Worm (Caenorhabditis elegans): Measurements from ENCODE around the gene sru-35.

The sru-35 gene

ce11 chrIV:8790144-8790543 lies at the start of gene sru-35:
sru-35 (minus strand) TSS chrIV:8790244.
- no peak for TF ChIP-seq cnd-1 (tag; optimal IDR thresholded peaks at IDR 0.05)
- TF ChIP-seq nhr-76 (tag; optimal IDR thresholded peaks at IDR 0.05), result no peak
- no peak for TF ChIP-seq unc-39 (tag; optimal IDR thresholded peaks at IDR 0.05)
- TF ChIP-seq ceh-43 (GFP tag; optimal IDR thresholded peaks at IDR 0.05), result no peak
- no peak for TF ChIP-seq zip-8 (tag; optimal IDR thresholded peaks at IDR 0.05)
- no peak for TF ChIP-seq pha-4 (tag; optimal IDR thresholded peaks at IDR 0.05)
- TF ChIP-seq elt-3 (tag; optimal IDR thresholded peaks at IDR 0.05), result no peak
- no peak for TF ChIP-seq nhr-28 (tag; optimal IDR thresholded peaks at IDR 0.05)
- no peak for TF ChIP-seq lsy-2 (tag; optimal IDR thresholded peaks at IDR 0.05)
- no peak for TF ChIP-seq sem-2 (GFP tag; optimal IDR thresholded peaks at IDR 0.05)
- no peak for TF ChIP-seq ztf-11 (tag; optimal IDR thresholded peaks at IDR 0.05)
- TF ChIP-seq sptf-1 (tag; optimal IDR thresholded peaks at IDR 0.05), result no peak
- TF ChIP-seq bed-3 (GFP tag; optimal IDR thresholded peaks at IDR 0.05), result no peak
- no peak for TF ChIP-seq lin-32 (GFP tag; optimal IDR thresholded peaks at IDR 0.05)
- no peak for TF ChIP-seq nhr-237 (tag; optimal IDR thresholded peaks at IDR 0.05)
- no peak for TF ChIP-seq lin-13 (tag; optimal IDR thresholded peaks at IDR 0.05)

- no peak for TF ChIP-seq elt-3 (tag; optimal IDR thresholded peaks at IDR 0.05)
- TF ChIP-seq sptf-1 (tag; optimal IDR thresholded peaks at IDR 0.05), result no peak
- TF ChIP-seq sem-2 (GFP tag; optimal IDR thresholded peaks at IDR 0.05), result no peak
- no peak for TF ChIP-seq hlh-1 (tag; optimal IDR thresholded peaks at IDR 0.05)
- no peak for TF ChIP-seq flh-1 (GFP tag; optimal IDR thresholded peaks at IDR 0.05)
- no peak for TF ChIP-seq ceh-83 (GFP tag; optimal IDR thresholded peaks at IDR 0.05)
These were observed 40.5 kb upstream of the sru-35 start, which contains the start of gene T28C6.8 for ce11 chrIV:8830591-8830990. T28C6.8 (minus strand) TSS chrIV:8830727.

DNA sequence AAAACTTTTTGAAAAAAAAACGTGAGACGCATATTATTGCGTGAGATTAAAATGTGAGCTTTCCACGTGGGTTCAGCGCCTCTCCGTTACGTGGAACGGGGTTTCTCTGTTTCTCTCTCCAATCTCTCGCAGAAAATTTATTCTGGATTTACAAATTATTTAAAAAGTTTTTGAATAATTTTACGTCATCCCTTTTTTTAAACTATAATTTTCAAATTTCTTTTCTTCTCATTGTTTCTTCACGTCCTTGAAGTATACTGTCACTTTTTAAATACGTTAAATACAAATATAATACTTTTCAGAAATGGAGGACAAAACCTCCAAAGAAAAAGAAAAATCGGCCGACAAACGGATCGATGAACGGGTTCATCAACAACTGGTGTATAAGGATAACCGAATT lies 37.5 kb upstream of the sru-35 start, which contains the start of gene T28C6.7:
Gene T28C6.7 (plus strand): TSS at position 301 of the 400 bp plus-strand sequence.
- TF ChIP-seq unc-39 (tag; optimal IDR thresholded peaks at IDR 0.05), result no peak
- TF ChIP-seq unc-120 (tag; optimal IDR thresholded peaks at IDR 0.05; ENCODE audit: poor library complexity, severe bottlenecking), result no peak
- TF ChIP-seq tbx-8 (GFP tag; optimal IDR thresholded peaks at IDR 0.05), result no peak
- TF ChIP-seq blmp-1 (tag; optimal IDR thresholded peaks at IDR 0.05), result no peak
- TF ChIP-seq nhr-28 (tag; optimal IDR thresholded peaks at IDR 0.05), result no peak
- no peak for TF ChIP-seq mab-5 (tag; optimal IDR thresholded peaks at IDR 0.05)
- no peak for TF ChIP-seq nhr-2 (tag; optimal IDR thresholded peaks at IDR 0.05)
- no peak for TF ChIP-seq nhr-76 (tag; optimal IDR thresholded peaks at IDR 0.05)
- TF ChIP-seq flh-1 (GFP tag; optimal IDR thresholded peaks at IDR 0.05), result no peak
- TF ChIP-seq zip-8 (tag; optimal IDR thresholded peaks at IDR 0.05), result no peak
- TF ChIP-seq lin-13 (tag; optimal IDR thresholded peaks at IDR 0.05), result no peak
- no peak for TF ChIP-seq ceh-43 (GFP tag; optimal IDR thresholded peaks at IDR 0.05)

DNA sequence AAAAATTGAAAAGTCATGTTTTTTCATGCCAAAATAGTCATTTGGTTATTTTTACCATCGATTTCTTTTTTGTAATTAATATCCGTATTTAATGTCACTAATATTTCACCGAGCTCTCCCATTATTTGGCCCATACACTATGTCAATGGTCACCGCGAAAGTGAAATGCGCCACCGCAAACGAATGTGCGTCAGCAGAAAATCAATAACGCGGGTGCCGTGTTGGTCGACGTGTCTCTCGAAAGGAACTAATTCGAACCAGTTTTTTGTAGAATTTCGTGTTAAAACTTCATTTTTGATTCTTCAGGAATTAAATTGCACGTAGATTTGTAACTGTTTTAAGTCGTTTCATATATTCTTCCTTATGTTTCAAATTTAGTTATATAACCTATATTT lies 36.6 kb upstream of the sru-35 start:
- TF ChIP-seq unc-120 (tag; optimal IDR thresholded peaks at IDR 0.05; ENCODE audit: poor library complexity, severe bottlenecking) (peak; percentile 9), lsy-2 (tag; optimal IDR thresholded peaks at IDR 0.05) (no peak), ztf-11 (tag; optimal IDR thresholded peaks at IDR 0.05) (no peak), mep-1 (tag; optimal IDR thresholded peaks at IDR 0.05) (no peak)

ce11 chrIV:8825997-8826605 lies 36.1 kb upstream of the sru-35 start:
- TF ChIP-seq mab-5 (tag; optimal IDR thresholded peaks at IDR 0.05) (no peak), nhr-2 (tag; optimal IDR thresholded peaks at IDR 0.05) (no peak), blmp-1 (tag; optimal IDR thresholded peaks at IDR 0.05) (no peak), cnd-1 (tag; optimal IDR thresholded peaks at IDR 0.05) (no peak), zip-8 (tag; optimal IDR thresholded peaks at IDR 0.05) (no peak), ztf-11 (tag; optimal IDR thresholded peaks at IDR 0.05) (no peak), mls-2 (tag; optimal IDR thresholded peaks at IDR 0.05) (no peak), snpc-4 (tag; optimal IDR thresholded peaks at IDR 0.05) (no peak), nhr-237 (tag; optimal IDR thresholded peaks at IDR 0.05) (no peak), unc-62 (GFP tag; optimal IDR thresholded peaks at IDR 0.05) (no peak), tbx-8 (GFP tag; optimal IDR thresholded peaks at IDR 0.05) (no peak), elt-1 (tag; optimal IDR thresholded peaks at IDR 0.05; ENCODE audit: borderline replicate concordance, insufficient read depth) (no peak), elt-3 (tag; optimal IDR thresholded peaks at IDR 0.05) (no peak), lsy-2 (tag; optimal IDR thresholded peaks at IDR 0.05) (no peak), mep-1 (tag; optimal IDR thresholded peaks at IDR 0.05) (no peak), flh-1 (GFP tag; optimal IDR thresholded peaks at IDR 0.05) (no peak), bed-3 (GFP tag; optimal IDR thresholded peaks at IDR 0.05) (no peak), ceh-83 (GFP tag; optimal IDR thresholded peaks at IDR 0.05) (no peak)
